Worm (Caenorhabditis elegans): ENCODE results near the gene T04C9.1.

Gene T04C9.1

DNA sequence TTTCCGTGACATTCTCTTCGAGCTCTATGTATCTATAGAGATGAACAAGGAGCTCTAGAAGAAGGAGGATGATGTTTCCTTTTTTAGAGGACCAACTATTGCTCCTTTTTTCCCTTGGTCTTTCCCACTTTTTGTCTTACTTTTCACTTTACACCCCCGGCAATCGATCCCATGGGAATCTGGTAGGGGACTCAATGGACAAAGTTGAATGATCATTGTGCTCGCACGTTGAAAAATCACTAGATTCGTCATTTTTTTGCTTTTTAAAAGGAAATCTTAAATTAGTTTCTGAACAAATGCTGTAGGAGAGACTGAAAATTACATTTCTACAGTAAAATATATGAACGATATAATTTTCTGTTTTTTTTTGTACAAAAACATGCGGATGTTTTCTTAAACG lies 9.0 kb downstream of the T04C9.1 start:
- TF ChIP-seq bed-3 (GFP tag; optimal IDR thresholded peaks at IDR 0.05): no peak
- TF ChIP-seq nhr-76 (tag; optimal IDR thresholded peaks at IDR 0.05): no peak
- TF ChIP-seq ztf-11 (tag; optimal IDR thresholded peaks at IDR 0.05): no peak
- no peak for TF ChIP-seq ceh-83 (GFP tag; optimal IDR thresholded peaks at IDR 0.05)
- TF ChIP-seq nhr-28 (tag; optimal IDR thresholded peaks at IDR 0.05): no peak
- no peak for TF ChIP-seq nhr-12 (tag; optimal IDR thresholded peaks at IDR 0.05)
- no peak for TF ChIP-seq mab-5 (tag; optimal IDR thresholded peaks at IDR 0.05)
- TF ChIP-seq hlh-1 (tag; optimal IDR thresholded peaks at IDR 0.05): no peak
- TF ChIP-seq unc-39 (tag; optimal IDR thresholded peaks at IDR 0.05): no peak

ce11 chrIII:6006453-6006852 lies 13.4 kb downstream of the T04C9.1 start:
- TF ChIP-seq cnd-1 (tag; optimal IDR thresholded peaks at IDR 0.05) (no peak), zip-8 (tag; optimal IDR thresholded peaks at IDR 0.05) (no peak), unc-39 (tag; optimal IDR thresholded peaks at IDR 0.05) (no peak), drap-1 (GFP tag; optimal IDR thresholded peaks at IDR 0.05) (no peak), nhr-28 (tag; optimal IDR thresholded peaks at IDR 0.05) (no peak), pha-4 (tag; optimal IDR thresholded peaks at IDR 0.05) (no peak), mls-2 (tag; optimal IDR thresholded peaks at IDR 0.05) (no peak), tbx-8 (GFP tag; optimal IDR thresholded peaks at IDR 0.05) (no peak), sptf-1 (tag; optimal IDR thresholded peaks at IDR 0.05) (no peak), blmp-1 (tag; optimal IDR thresholded peaks at IDR 0.05) (no peak), nhr-237 (tag; optimal IDR thresholded peaks at IDR 0.05) (no peak), lin-13 (tag; optimal IDR thresholded peaks at IDR 0.05) (no peak), ceh-39 (tag; optimal IDR thresholded peaks at IDR 0.05) (no peak), lsy-2 (tag; optimal IDR thresholded peaks at IDR 0.05) (no peak), ces-1 (GFP tag; optimal IDR thresholded peaks at IDR 0.05) (no peak), hlh-1 (tag; optimal IDR thresholded peaks at IDR 0.05) (no peak)

ce11 chrIII:6008989-6009610 lies 16.1 kb downstream of the T04C9.1 start, which contains the start of the genes gcna-1 and eftu-2:
Gene gcna-1 (minus strand): TSS chrIII:6009084.
Gene eftu-2 (plus strand): TSS chrIII:6009560.
- no peak for TF ChIP-seq blmp-1 (tag; optimal IDR thresholded peaks at IDR 0.05)
- no peak for TF ChIP-seq ham-2 (GFP tag; optimal IDR thresholded peaks at IDR 0.05)
- TF ChIP-seq nhr-2 (tag; optimal IDR thresholded peaks at IDR 0.05): no peak
- no peak for TF ChIP-seq ceh-39 (tag; optimal IDR thresholded peaks at IDR 0.05)
- TF ChIP-seq sptf-1 (tag; optimal IDR thresholded peaks at IDR 0.05): no peak
- no peak for TF ChIP-seq flh-1 (GFP tag; optimal IDR thresholded peaks at IDR 0.05)
- TF ChIP-seq elt-3 (tag; optimal IDR thresholded peaks at IDR 0.05): no peak
- TF ChIP-seq lsy-2 (tag; optimal IDR thresholded peaks at IDR 0.05): peak; percentile 92
- TF ChIP-seq ces-1 (GFP tag; optimal IDR thresholded peaks at IDR 0.05): no peak

DNA sequence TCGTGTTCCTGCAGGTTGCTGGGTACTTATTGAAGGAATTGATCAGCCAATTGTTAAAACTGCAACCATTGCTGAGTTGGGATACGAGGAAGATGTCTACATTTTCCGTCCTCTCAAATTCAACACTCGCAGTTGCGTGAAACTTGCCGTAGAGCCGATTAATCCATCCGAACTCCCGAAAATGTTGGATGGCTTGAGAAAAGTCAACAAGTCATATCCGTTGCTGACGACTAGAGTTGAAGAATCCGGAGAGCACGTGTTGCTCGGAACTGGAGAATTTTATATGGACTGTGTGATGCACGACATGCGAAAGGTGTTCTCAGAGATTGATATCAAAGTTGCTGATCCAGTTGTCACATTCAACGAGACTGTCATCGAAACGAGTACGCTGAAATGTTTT lies 18.3 kb downstream of the T04C9.1 start:
- TF ChIP-seq mab-5 (tag; optimal IDR thresholded peaks at IDR 0.05) (no peak), flh-1 (GFP tag; optimal IDR thresholded peaks at IDR 0.05) (no peak), M03D4.4 (tag; optimal IDR thresholded peaks at IDR 0.05) (no peak), lsy-2 (tag; optimal IDR thresholded peaks at IDR 0.05) (no peak), ceh-83 (GFP tag; optimal IDR thresholded peaks at IDR 0.05) (no peak), blmp-1 (tag; optimal IDR thresholded peaks at IDR 0.05) (no peak)

- TF ChIP-seq mep-1 (tag; optimal IDR thresholded peaks at IDR 0.05) (peak; percentile 72), nhr-2 (tag; optimal IDR thresholded peaks at IDR 0.05) (peak; percentile 70), unc-120 (tag; optimal IDR thresholded peaks at IDR 0.05; ENCODE audit: poor library complexity, severe bottlenecking) (no peak)
Observed at ce11 chrIII:6019512-6020209, 26.6 kb downstream of the T04C9.1 start, which contains the start of the genes npp-10 and cyk-3. Gene npp-10 (minus strand): TSS chrIII:6019562. Gene cyk-3 (plus strand): TSS chrIII:6020159.

DNA sequence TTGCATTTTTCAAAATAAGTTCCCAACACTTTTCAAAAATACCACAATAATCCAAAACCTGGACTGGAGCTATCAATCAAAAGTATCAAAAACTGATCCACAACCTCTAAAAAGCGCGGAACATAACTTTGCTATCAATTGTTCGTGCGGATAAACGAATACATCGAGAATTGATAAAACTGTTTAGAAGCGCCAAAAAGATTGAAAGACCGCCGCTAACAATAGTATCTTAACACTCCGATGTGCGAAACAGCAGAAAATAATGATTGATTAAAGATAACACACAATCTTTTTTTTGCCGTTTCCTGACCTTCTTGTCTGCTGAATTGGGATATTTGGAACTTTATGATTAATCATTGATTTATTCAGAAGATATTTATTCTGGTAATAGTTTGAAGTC lies 35.4 kb downstream of the T04C9.1 start, which contains the start of gene tbx-7:
TSS of gene tbx-7 (minus strand) at position 101 of the 400 bp plus-strand sequence.
- TF ChIP-seq ham-2 (GFP tag; optimal IDR thresholded peaks at IDR 0.05) (no peak), pha-4 (tag; optimal IDR thresholded peaks at IDR 0.05) (no peak), mls-2 (tag; optimal IDR thresholded peaks at IDR 0.05) (no peak)

All from whole organism, mixed stage, embryonic.